Fruit fly (Drosophila melanogaster) whole organism, prepupa: ENCODE measurements around the gene be.

ENCODE experiments used
- Blimp-1 ChIP-seq: fragments of 200-800 bp; sonication (Bioruptor generic); optimal IDR thresholded peaks from 3 replicates; lab custom pipeline; 2017; ENCODE audit warnings: missing biosample characterization, missing genetic modification characterization, mild to moderate bottlenecking, moderate library complexity, missing genetic modification reagents
- CG10631 ChIP-seq: fragments of 200-800 bp; sonication (Bioruptor generic); optimal IDR thresholded peaks from 2 replicates; lab custom pipeline; 2016; ENCODE audit warnings: missing biosample characterization, missing genetic modification characterization
- CG10669 ChIP-seq: fragments of 200-800 bp; sonication (Bioruptor generic); optimal IDR thresholded peaks from 3 replicates; lab custom pipeline; 2018; ENCODE audit warnings: missing biosample characterization, mild to moderate bottlenecking, missing genetic modification characterization, moderate library complexity
- CG11294 ChIP-seq: fragments of 200-800 bp; sonication (Bioruptor generic); IDR thresholded peaks from 2 replicates; pipeline ENCODE4 v1.3.6; 2022; ENCODE audit warnings: missing biosample characterization, missing genetic modification characterization
- CG11762 ChIP-seq: fragments of 200-800 bp; sonication (Bioruptor generic); optimal IDR thresholded peaks from 3 replicates; lab custom pipeline; 2016; ENCODE audit warnings: missing biosample characterization, missing genetic modification characterization; ENCODE audit not compliant: insufficient read depth
- CG11902 ChIP-seq: fragments of 200-800 bp; sonication (Bioruptor generic); optimal IDR thresholded peaks from 3 replicates; lab custom pipeline; 2016; ENCODE audit warnings: missing biosample characterization, missing genetic modification characterization
- CG15336 ChIP-seq: fragments of 200-800 bp; sonication (Bioruptor generic); IDR thresholded peaks from 2 replicates; pipeline ENCODE4 v1.3.6; 2022; ENCODE audit warnings: missing biosample characterization, missing genetic modification characterization
- CG1621 ChIP-seq: fragments of 200-800 bp; sonication (Bioruptor generic); optimal IDR thresholded peaks from 3 replicates; lab custom pipeline; 2018; ENCODE audit warnings: missing biosample characterization, mild to moderate bottlenecking, missing genetic modification characterization
- CG3032 ChIP-seq: fragments of 200-800 bp; optimal IDR thresholded peaks from 2 replicates; lab custom pipeline; 2019; ENCODE audit warnings: missing biosample characterization, mild to moderate bottlenecking, missing genetic modification characterization, moderate library complexity
- CG34406 ChIP-seq: fragments of 200-800 bp; sonication (Bioruptor generic); optimal IDR thresholded peaks from 3 replicates; lab custom pipeline; 2016; ENCODE audit warnings: missing biosample characterization, missing genetic modification characterization
- CG3919 ChIP-seq: fragments of 200-800 bp; sonication (Bioruptor generic); optimal IDR thresholded peaks from 3 replicates; lab custom pipeline; 2016; ENCODE audit warnings: missing biosample characterization, missing genetic modification characterization
- CG4318 ChIP-seq: fragments of 200-800 bp; sonication (Bioruptor generic); optimal IDR thresholded peaks from 3 replicates; lab custom pipeline; 2017; ENCODE audit warnings: missing biosample characterization, mild to moderate bottlenecking, missing genetic modification characterization
- CG6163 ChIP-seq: fragments of 200-800 bp; sonication (Bioruptor generic); IDR thresholded peaks from 3 replicates; pipeline ENCODE4 v1.3.6; 2022; ENCODE audit warnings: missing biosample characterization, missing genetic modification characterization
- CG6276 ChIP-seq: fragments of 200-800 bp; sonication (Bioruptor generic); optimal IDR thresholded peaks from 2 replicates; lab custom pipeline; 2017; ENCODE audit warnings: missing biosample characterization, mild to moderate bottlenecking, missing genetic modification characterization
- CG6808 ChIP-seq: fragments of 200-800 bp; sonication (Bioruptor generic); optimal IDR thresholded peaks from 3 replicates; lab custom pipeline; 2017; ENCODE audit warnings: missing biosample characterization, missing genetic modification characterization, mild to moderate bottlenecking, moderate library complexity, missing genetic modification reagents
- CG6854 ChIP-seq: fragments of 200-800 bp; sonication (Bioruptor generic); optimal IDR thresholded peaks from 2 replicates; lab custom pipeline; 2017; ENCODE audit warnings: missing biosample characterization, mild to moderate bottlenecking, missing genetic modification characterization
- CG7368 ChIP-seq: fragments of 200-800 bp; sonication (Bioruptor generic); optimal IDR thresholded peaks from 3 replicates; lab custom pipeline; 2016; ENCODE audit warnings: missing biosample characterization, missing genetic modification characterization
- CG8119 ChIP-seq: fragments of 200-800 bp; sonication (Bioruptor generic); IDR thresholded peaks from 3 replicates; pipeline ENCODE4 v1.3.6; 2022; ENCODE audit warnings: missing biosample characterization, missing genetic modification characterization
- CG8319 ChIP-seq: fragments of 200-800 bp; sonication (Bioruptor generic); optimal IDR thresholded peaks from 3 replicates; lab custom pipeline; 2016; ENCODE audit warnings: missing biosample characterization, missing genetic modification characterization
- Eip75B ChIP-seq: fragments of 200-800 bp; sonication (Bioruptor generic); optimal IDR thresholded peaks from 3 replicates; lab custom pipeline; 2016; ENCODE audit warnings: missing biosample characterization, missing genetic modification characterization
- Eip78C ChIP-seq: fragments of 200-800 bp; sonication (Bioruptor generic); peaks from one replicate; lab custom pipeline; 2016; ENCODE audit warnings: missing biosample characterization, missing genetic modification characterization
- Eip93F ChIP-seq: fragments of 200-800 bp; sonication (Bioruptor generic); optimal IDR thresholded peaks from 2 replicates; lab custom pipeline; 2016; ENCODE audit warnings: missing biosample characterization, mild to moderate bottlenecking, missing genetic modification characterization
- Ets96B ChIP-seq: fragments of 200-800 bp; optimal IDR thresholded peaks from 2 replicates; lab custom pipeline; 2019; ENCODE audit warnings: missing biosample characterization, mild to moderate bottlenecking, missing genetic modification characterization, moderate library complexity
- Lpt ChIP-seq: fragments of 200-800 bp; sonication (Bioruptor generic); optimal IDR thresholded peaks from 3 replicates; lab custom pipeline; 2016; ENCODE audit warnings: missing biosample characterization, missing genetic modification characterization
- Met ChIP-seq: fragments of 200-800 bp; sonication (Bioruptor generic); optimal IDR thresholded peaks from 3 replicates; lab custom pipeline; 2016; ENCODE audit warnings: missing biosample characterization, missing genetic modification characterization
- OdsH ChIP-seq: fragments of 200-800 bp; sonication (Bioruptor generic); optimal IDR thresholded peaks from 3 replicates; lab custom pipeline; 2016; ENCODE audit warnings: missing biosample characterization, missing genetic modification characterization
- Sox14 ChIP-seq: fragments of 200-800 bp; sonication (Bioruptor generic); optimal IDR thresholded peaks from 3 replicates; lab custom pipeline; 2016; ENCODE audit warnings: missing biosample characterization, missing genetic modification characterization
- Sox15 ChIP-seq: fragments of 200-800 bp; sonication (Bioruptor generic); optimal IDR thresholded peaks from 3 replicates; lab custom pipeline; 2016; ENCODE audit warnings: missing biosample characterization, missing genetic modification characterization
- cyc ChIP-seq: fragments of 200-800 bp; sonication (Bioruptor generic); optimal IDR thresholded peaks from 3 replicates; lab custom pipeline; 2016; ENCODE audit warnings: missing biosample characterization, missing genetic modification characterization
- dac ChIP-seq: fragments of 200-800 bp; sonication (Bioruptor generic); optimal IDR thresholded peaks from 2 replicates; lab custom pipeline; 2017; ENCODE audit warnings: missing biosample characterization, mild to moderate bottlenecking, missing genetic modification characterization
- eg ChIP-seq: fragments of 200-800 bp; sonication (Bioruptor generic); IDR thresholded peaks from 3 replicates; pipeline ENCODE4 v1.3.6; 2022; ENCODE audit warnings: missing biosample characterization, missing genetic modification characterization
- esn ChIP-seq: fragments of 200-800 bp; sonication (Bioruptor generic); optimal IDR thresholded peaks from 2 replicates; lab custom pipeline; 2016; ENCODE audit warnings: missing biosample characterization, mild to moderate bottlenecking, missing genetic modification characterization, moderate library complexity
- fd85E ChIP-seq: fragments of 200-800 bp; sonication (Bioruptor generic); optimal IDR thresholded peaks from 3 replicates; lab custom pipeline; 2016; ENCODE audit warnings: missing biosample characterization, missing genetic modification characterization
- fkh ChIP-seq: fragments of 200-800 bp; sonication (Bioruptor generic); optimal IDR thresholded peaks from 3 replicates; lab custom pipeline; 2017; ENCODE audit warnings: missing biosample characterization, mild to moderate bottlenecking, missing genetic modification characterization, moderate library complexity
- lz ChIP-seq: fragments of 200-800 bp; sonication (Bioruptor generic); optimal IDR thresholded peaks from 3 replicates; lab custom pipeline; 2016; ENCODE audit warnings: missing biosample characterization, missing genetic modification characterization
- net ChIP-seq: fragments of 200-800 bp; sonication (Bioruptor generic); optimal IDR thresholded peaks from 3 replicates; lab custom pipeline; 2016; ENCODE audit warnings: missing biosample characterization, missing genetic modification characterization
- salr ChIP-seq, 2 experiments: fragments of 200-800 bp; sonication (Bioruptor generic); optimal IDR thresholded peaks; 3 replicates each; lab custom pipeline; 2016 to 2018; ENCODE audit warnings: missing biosample characterization in 2 of 2, missing genetic modification characterization in 2 of 2, mild to moderate bottlenecking in 1 of 2
- spab ChIP-seq: fragments of 200-800 bp; sonication (Bioruptor generic); optimal IDR thresholded peaks from 2 replicates; lab custom pipeline; 2017; ENCODE audit warnings: missing biosample characterization, mild to moderate bottlenecking, missing genetic modification characterization, missing genetic modification reagents
- svp ChIP-seq: fragments of 200-800 bp; sonication (Bioruptor generic); peaks from one replicate; lab custom pipeline; 2016; ENCODE audit warnings: missing biosample characterization, missing genetic modification characterization
- vri ChIP-seq: fragments of 200-800 bp; sonication (Bioruptor generic); optimal IDR thresholded peaks from 3 replicates; lab custom pipeline; 2016; ENCODE audit warnings: missing biosample characterization, mild to moderate bottlenecking, missing genetic modification characterization

be gene

dm6 chrX:15043700-15044225 is 19.5 kb downstream of the be start, which contains the start of gene CG5541 (continued):
- TF ChIP-seq eg (GFP tag; lab: Robert Waterston, UW) (0 out of 3 replicates have a peak, but pooled peaks have one; percentile 31), Eip78C (GFP tag; lab: Kevin White, UChicago) (peak; percentile 84), fd85E (no peak), CG15336 (GFP tag; lab: Robert Waterston, UW) (no peak), Ets96B (tag; lab: Kevin White, UChicago) (no peak), fkh (GFP tag; lab: Kevin White, UChicago) (peak; percentile 30), CG7368 (GFP tag; lab: Kevin White, UChicago) (no peak), Eip75B (GFP tag; lab: Kevin White, UChicago) (peak; percentile 31), Eip93F (GFP tag; lab: Kevin White, UChicago) (no peak), Met (peak; percentile 48), CG6854 (GFP tag; lab: Kevin White, UChicago) (no peak), CG34406 (GFP tag; lab: Kevin White, UChicago) (peak; percentile 3), CG4318 (GFP tag; lab: Kevin White, UChicago) (no peak), dac (GFP tag; lab: Kevin White, UChicago) (no peak), CG10669 (peak; percentile 16), CG11902 (GFP tag; lab: Kevin White, UChicago) (no peak), CG8319 (GFP tag; lab: Kevin White, UChicago) (no peak), Blimp-1 (GFP tag; lab: Kevin White, UChicago) (no peak), CG11762 (GFP tag; lab: Kevin White, UChicago) (no peak), esn (peak; percentile 48), svp (GFP tag; lab: Kevin White, UChicago) (peak; percentile 85), CG6163 (GFP tag; lab: Robert Waterston, UW) (peak; percentile 35; the same call in 1 of the 3 replicates), lz (no peak), CG11294 (GFP tag; lab: Robert Waterston, UW) (no peak), CG1621 (tag; lab: Kevin White, UChicago) (peak; percentile 11)

dm6 chrX:15045608-15046007 is 21.4 kb downstream of the be start:
- TF ChIP-seq CG6854 (GFP tag; lab: Kevin White, UChicago) = peak; percentile 12
- no peak for TF ChIP-seq CG6808
- no peak for TF ChIP-seq Ets96B (tag; lab: Kevin White, UChicago)
- TF ChIP-seq Eip78C (GFP tag; lab: Kevin White, UChicago) = peak; percentile 13
- peak; percentile 6 for TF ChIP-seq Eip93F (GFP tag; lab: Kevin White, UChicago)
- no peak for TF ChIP-seq CG10669
- TF ChIP-seq CG8119 (GFP tag; lab: Robert Waterston, UW) = no peak
- no peak for TF ChIP-seq CG3919
- peak; percentile 11 for TF ChIP-seq fkh (GFP tag; lab: Kevin White, UChicago)
- TF ChIP-seq Lpt (GFP tag; lab: Kevin White, UChicago) = no peak
- no peak for TF ChIP-seq CG6276
- TF ChIP-seq Eip75B (GFP tag; lab: Kevin White, UChicago) = no peak
- no peak for TF ChIP-seq CG8319 (GFP tag; lab: Kevin White, UChicago)
- no peak for TF ChIP-seq Sox15 (GFP tag; lab: Kevin White, UChicago)
- no peak for TF ChIP-seq net
- no peak for TF ChIP-seq spab (GFP tag; lab: Kevin White, UChicago)
- TF ChIP-seq salr (GFP tag; optimal IDR thresholded peaks at IDR 0.05; lab: Kevin White, UChicago) = no peak
- TF ChIP-seq cyc (GFP tag; lab: Kevin White, UChicago) = no peak
- no peak for TF ChIP-seq CG15336 (GFP tag; lab: Robert Waterston, UW)
- peak; percentile 60 for TF ChIP-seq vri
- TF ChIP-seq svp (GFP tag; lab: Kevin White, UChicago) = no peak
- TF ChIP-seq lz = no peak
- no peak for TF ChIP-seq CG11294 (GFP tag; lab: Robert Waterston, UW)
- no peak for TF ChIP-seq CG34406 (GFP tag; lab: Kevin White, UChicago)
- TF ChIP-seq CG10631 (GFP tag; lab: Kevin White, UChicago) = no peak
- TF ChIP-seq Sox14 (GFP tag; lab: Kevin White, UChicago) = no peak
- no peak for TF ChIP-seq OdsH (GFP tag; lab: Kevin White, UChicago)
- no peak for TF ChIP-seq CG6163 (GFP tag; lab: Robert Waterston, UW)
- no peak for TF ChIP-seq Blimp-1 (GFP tag; lab: Kevin White, UChicago)
- TF ChIP-seq CG3032 (tag; lab: Kevin White, UChicago) = no peak
